Worm (Caenorhabditis elegans): ENCODE measurements around the gene B0554.7.

DNA sequence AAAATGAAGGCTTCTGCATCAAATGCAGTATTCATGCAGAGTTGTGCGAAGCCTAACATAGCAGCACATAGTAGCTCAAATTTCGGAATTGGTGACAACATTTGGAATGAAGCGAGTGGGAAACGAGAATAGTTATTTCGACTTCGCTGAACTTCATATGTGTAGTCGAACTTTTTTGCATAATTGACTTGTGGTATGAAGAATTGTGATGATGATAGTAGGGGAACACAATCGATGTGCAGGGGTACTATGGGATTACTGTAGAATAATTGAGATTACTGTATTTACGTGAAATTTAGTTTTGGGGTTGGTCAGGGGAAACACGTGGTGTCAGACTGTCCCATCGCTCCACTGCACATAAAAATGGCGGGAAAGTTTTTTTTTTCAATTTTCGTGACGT is at the start of gene B0554.7:
- TF ChIP-seq ama-1 (optimal IDR thresholded peaks at IDR 0.05) (no peak), ceh-9 (tag; optimal IDR thresholded peaks at IDR 0.05) (no peak), nhr-11 (tag; optimal IDR thresholded peaks at IDR 0.05) (no peak)
